Worm (Caenorhabditis elegans): ENCODE measurements around the gene ecps-2.

DNA sequence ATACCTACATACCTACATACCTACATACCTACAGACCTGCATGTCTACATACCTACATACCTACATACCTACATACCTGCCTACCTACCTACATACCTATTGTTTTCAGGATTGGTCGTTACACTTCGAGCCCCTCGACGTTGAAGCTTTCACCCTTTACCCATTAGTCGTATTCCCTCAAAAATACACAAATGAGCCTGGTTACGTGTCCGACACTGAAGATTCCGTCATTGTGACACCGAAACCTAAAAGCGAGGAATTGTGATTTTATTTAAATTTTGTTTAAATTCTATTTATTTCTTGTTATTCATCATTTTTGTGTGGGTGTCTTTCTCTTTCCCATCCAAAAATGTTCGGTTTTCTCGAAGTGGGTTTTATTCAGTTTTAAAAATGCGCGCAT is 36.3 kb downstream of the ecps-2 start, which contains the start of gene D2045.7:
- TF ChIP-seq ztf-29 (GFP tag; IDR thresholded peaks at IDR 0.05) (no peak), ref-1 (GFP tag; conservative IDR thresholded peaks at IDR 0.05) (no peak), flt-1 (GFP tag; IDR thresholded peaks at IDR 0.05) (no peak), tab-1 (GFP tag; IDR thresholded peaks at IDR 0.05) (no peak), cog-1 (tag; optimal IDR thresholded peaks at IDR 0.05) (no peak)
